Worm (Caenorhabditis elegans): ENCODE results near the gene mtm-9.

The mtm-9 gene

DNA sequence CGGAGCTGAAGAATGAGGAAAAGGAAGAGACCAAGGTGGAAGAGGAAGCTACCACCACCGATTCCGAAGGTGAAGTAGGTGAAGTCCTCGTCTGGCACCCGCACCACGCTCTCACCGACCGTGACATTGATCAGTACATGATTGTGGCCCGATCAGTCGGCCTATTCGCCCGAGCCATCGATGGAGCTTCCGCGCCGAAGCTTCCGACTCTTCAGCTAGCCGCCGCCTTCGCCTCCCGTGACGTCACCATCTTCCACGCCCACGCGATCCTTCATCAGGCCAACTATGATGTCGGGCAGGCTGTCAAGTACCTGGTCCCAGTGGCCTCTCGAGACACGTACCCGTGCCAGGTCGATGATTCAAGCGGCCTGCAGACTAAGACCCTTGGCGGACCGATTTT, 37.2 kb upstream of the mtm-9 start:
- TF ChIP-seq gmeb-2 (tag; optimal IDR thresholded peaks at IDR 0.05) (no peak), K09A11.1 (tag; optimal IDR thresholded peaks at IDR 0.05; ENCODE audit: insufficient read depth) (no peak), dmd-4 (tag; optimal IDR thresholded peaks at IDR 0.05; ENCODE audit: borderline replicate concordance) (no peak), madf-2 (tag; optimal IDR thresholded peaks at IDR 0.05) (no peak), ets-4 (tag; optimal IDR thresholded peaks at IDR 0.05) (no peak)

ce11 chrV:3706893-3707292, 36.5 kb upstream of the mtm-9 start:
- no peak for TF ChIP-seq npax-4 (tag; optimal IDR thresholded peaks at IDR 0.05)
- no peak for TF ChIP-seq pha-2 (tag; optimal IDR thresholded peaks at IDR 0.05)

DNA sequence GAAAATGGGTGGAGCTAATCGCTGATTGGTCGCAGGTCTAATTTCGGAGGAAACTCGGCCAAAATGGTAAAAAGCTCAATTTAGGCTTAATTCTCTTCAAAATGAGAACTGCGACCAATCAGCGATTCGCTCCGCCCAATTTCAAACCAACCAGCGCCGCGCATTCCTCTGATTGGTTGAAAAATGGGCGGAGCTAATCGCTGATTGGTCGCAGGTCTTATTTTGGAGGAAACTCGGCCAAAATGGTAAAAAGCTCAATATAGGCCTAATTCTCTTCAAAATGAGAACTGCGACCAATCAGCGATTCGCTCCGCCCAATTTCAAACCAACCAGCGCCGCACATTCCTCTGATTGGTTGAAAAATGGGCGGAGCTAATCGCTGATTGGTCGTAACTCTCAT, 35.8 kb upstream of the mtm-9 start:
- TF ChIP-seq nfya-1 (tag; optimal IDR thresholded peaks at IDR 0.05), result peak; percentile 87

- TF ChIP-seq nhr-11 (tag; optimal IDR thresholded peaks at IDR 0.05), result no peak
- no peak for TF ChIP-seq unc-55 (GFP tag; optimal IDR thresholded peaks at IDR 0.05)
- no peak for TF ChIP-seq fkh-10 (GFP tag; optimal IDR thresholded peaks at IDR 0.05)
- TF ChIP-seq ceh-30 (tag; optimal IDR thresholded peaks at IDR 0.05), result no peak
These were observed 31.8 kb upstream of the mtm-9 start for ce11 chrV:3711544-3711943.

ce11 chrV:3712192-3712591, 31.2 kb upstream of the mtm-9 start:
- TF ChIP-seq rnt-1 (tag; optimal IDR thresholded peaks at IDR 0.05) (no peak), nhr-11 (tag; optimal IDR thresholded peaks at IDR 0.05) (no peak), ceh-14 (tag; optimal IDR thresholded peaks at IDR 0.05) (no peak), hlh-13 (GFP tag; optimal IDR thresholded peaks at IDR 0.05) (no peak), mec-3 (tag; optimal IDR thresholded peaks at IDR 0.05; ENCODE audit: borderline replicate concordance) (no peak), lim-6 (tag; optimal IDR thresholded peaks at IDR 0.05) (no peak), C38D4.7 (GFP tag; optimal IDR thresholded peaks at IDR 0.05) (no peak), K02D7.2 (tag; optimal IDR thresholded peaks at IDR 0.05) (no peak)

DNA sequence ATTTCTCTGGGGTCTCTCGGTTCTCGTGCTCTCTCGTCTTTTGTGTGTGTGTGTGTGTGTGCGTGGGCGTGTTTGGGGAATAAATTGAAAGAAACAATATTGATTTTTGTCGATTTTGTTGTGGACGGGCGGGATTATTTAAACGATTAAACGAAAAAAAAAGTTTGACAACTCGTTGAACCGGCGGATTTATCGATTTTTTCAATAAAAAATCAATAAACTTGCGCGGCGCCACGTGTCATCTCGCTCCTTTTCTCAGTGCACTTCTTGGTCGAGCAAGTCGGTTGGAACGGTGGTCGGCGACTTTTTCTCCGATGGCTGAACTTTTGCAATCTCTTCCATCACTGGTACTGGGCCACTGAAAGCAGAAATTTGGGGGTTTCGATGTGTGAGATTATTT, 30.4 kb upstream of the mtm-9 start:
- TF ChIP-seq sdc-2 (tag; optimal IDR thresholded peaks at IDR 0.05) (no peak), ceh-48 (tag; optimal IDR thresholded peaks at IDR 0.05) (peak; percentile 31)

DNA sequence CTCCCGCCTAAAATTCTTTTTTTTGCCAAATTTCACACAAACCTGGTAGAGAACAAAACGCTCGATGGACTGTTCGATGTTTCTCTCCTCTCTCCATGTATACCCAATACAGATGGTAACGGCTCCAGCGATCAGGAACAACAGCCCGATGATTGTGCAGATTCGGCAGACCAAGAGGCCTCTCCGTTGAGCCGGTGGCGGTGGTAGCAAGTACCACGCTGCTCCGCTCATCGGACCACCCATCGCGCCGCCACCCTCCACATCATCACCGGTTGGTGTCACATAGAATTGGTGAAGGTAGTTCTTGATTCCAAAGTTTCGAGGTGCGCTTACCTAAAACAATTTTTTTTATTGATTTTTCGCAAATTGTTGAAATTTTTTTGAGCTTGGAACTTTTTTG, 28.6 kb upstream of the mtm-9 start:
- TF ChIP-seq unc-55 (GFP tag; optimal IDR thresholded peaks at IDR 0.05), result no peak
- TF ChIP-seq rnt-1 (tag; optimal IDR thresholded peaks at IDR 0.05), result no peak
- no peak for TF ChIP-seq sox-4 (tag; optimal IDR thresholded peaks at IDR 0.05)
- no peak for TF ChIP-seq che-1 (tag; optimal IDR thresholded peaks at IDR 0.05)
- no peak for TF ChIP-seq C38D4.7 (GFP tag; optimal IDR thresholded peaks at IDR 0.05)
- no peak for TF ChIP-seq hlh-15 (tag; optimal IDR thresholded peaks at IDR 0.05)
- no peak for TF ChIP-seq pros-1 (tag; optimal IDR thresholded peaks at IDR 0.05)
- no peak for TF ChIP-seq dve-1 (tag; optimal IDR thresholded peaks at IDR 0.05)
- TF ChIP-seq unc-3 (GFP tag; conservative IDR thresholded peaks at IDR 0.05), result no peak
- TF ChIP-seq unc-3 (tag; optimal IDR thresholded peaks at IDR 0.05), result no peak
- no peak for TF ChIP-seq ceh-9 (tag; optimal IDR thresholded peaks at IDR 0.05)
- TF ChIP-seq unc-42 (tag; optimal IDR thresholded peaks at IDR 0.05), result no peak
- no peak for TF ChIP-seq pat-9 (tag; optimal IDR thresholded peaks at IDR 0.05)
- no peak for TF ChIP-seq mec-3 (tag; optimal IDR thresholded peaks at IDR 0.05; ENCODE audit: borderline replicate concordance)
- TF ChIP-seq ceh-22 (tag; optimal IDR thresholded peaks at IDR 0.05), result no peak
- TF ChIP-seq elt-4 (tag; optimal IDR thresholded peaks at IDR 0.05), result no peak
- no peak for TF ChIP-seq ref-2 (tag; optimal IDR thresholded peaks at IDR 0.05)
- no peak for TF ChIP-seq lim-6 (tag; optimal IDR thresholded peaks at IDR 0.05)
- TF ChIP-seq gmeb-2 (tag; optimal IDR thresholded peaks at IDR 0.05), result no peak
- TF ChIP-seq ceh-45 (GFP tag; IDR thresholded peaks at IDR 0.05), result no peak

Measured in whole organism, late embryonic.